Worm (Caenorhabditis elegans): Measurements from ENCODE around the gene rmif-2.

ce11 chrIV:1221167-1221566 lies 38.8 kb downstream of the rmif-2 start, which contains the start of gene W09G12.10:
- TF ChIP-seq tra-4 (tag; optimal IDR thresholded peaks at IDR 0.05) (no peak), ceh-13 (GFP tag; optimal IDR thresholded peaks at IDR 0.05) (no peak), ama-1 (optimal IDR thresholded peaks at IDR 0.05) (no peak)
